Worm (Caenorhabditis elegans): ENCODE measurements around the gene fbxc-33.

The fbxc-33 gene

ce11 chrII:872993-873787 lies 40.3 kb upstream of the fbxc-33 start, which contains the start of gene alg-2:
Gene alg-2 (plus strand): TSS chrII:873212.
- no peak for TF ChIP-seq zip-4 (GFP tag; optimal IDR thresholded peaks at IDR 0.05)
- TF ChIP-seq sup-37 (GFP tag; optimal IDR thresholded peaks at IDR 0.05) = no peak
- TF ChIP-seq ceh-88 (GFP tag; IDR thresholded peaks at IDR 0.05) = no peak
- no peak for TF ChIP-seq aha-1 (tag; optimal IDR thresholded peaks at IDR 0.05)
- TF ChIP-seq tlp-1 (tag; optimal IDR thresholded peaks at IDR 0.05) = no peak
- TF ChIP-seq nhr-85 (tag) = peak; percentile 63
- TF ChIP-seq pqm-1 (tag; optimal IDR thresholded peaks at IDR 0.05) = no peak
- TF ChIP-seq hpl-2 (GFP tag; optimal IDR thresholded peaks at IDR 0.05) = no peak
- peak; percentile 60 for TF ChIP-seq rnt-1 (tag; optimal IDR thresholded peaks at IDR 0.05)
- peak; percentile 26 for TF ChIP-seq lin-13 (GFP tag; optimal IDR thresholded peaks at IDR 0.05)
- TF ChIP-seq nhr-12 (tag; optimal IDR thresholded peaks at IDR 0.05) = no peak
- TF ChIP-seq vab-15 (tag; optimal IDR thresholded peaks at IDR 0.05) = no peak
- no peak for TF ChIP-seq efl-3 (GFP tag; optimal IDR thresholded peaks at IDR 0.05)
- TF ChIP-seq elt-3 (tag; optimal IDR thresholded peaks at IDR 0.05) = peak in 1 of 6 experiments; percentile 24
- peak; percentile 40 for TF ChIP-seq snpc-4 (tag; optimal IDR thresholded peaks at IDR 0.05)
- TF ChIP-seq nhr-47 (tag; optimal IDR thresholded peaks at IDR 0.05) = peak; percentile 55
- no peak for TF ChIP-seq fkh-10 (GFP tag; optimal IDR thresholded peaks at IDR 0.05)
- no peak for TF ChIP-seq unc-62 (GFP tag; optimal IDR thresholded peaks at IDR 0.05)
- TF ChIP-seq efl-1 (optimal IDR thresholded peaks at IDR 0.05) = peak; percentile 56
- peak; percentile 67 to 95 for TF ChIP-seq efl-1 (GFP tag; optimal IDR thresholded peaks at IDR 0.05 in 1 of 2)
- peak; percentile 47 for TF ChIP-seq F16B12.6 (tag; optimal IDR thresholded peaks at IDR 0.05)
- peak; percentile 14 for TF ChIP-seq xbp-1 (tag; optimal IDR thresholded peaks at IDR 0.05)
- TF ChIP-seq fos-1 (tag; optimal IDR thresholded peaks at IDR 0.05) = no peak
- no peak for TF ChIP-seq nhr-11 (tag; optimal IDR thresholded peaks at IDR 0.05)
- TF ChIP-seq fkh-8 (tag; optimal IDR thresholded peaks at IDR 0.05) = peak; percentile 22
- TF ChIP-seq mep-1 (tag; optimal IDR thresholded peaks at IDR 0.05) = peak; percentile 75
- TF ChIP-seq ces-1 (GFP tag; optimal IDR thresholded peaks at IDR 0.05) = no peak
- TF ChIP-seq alr-1 (tag; optimal IDR thresholded peaks at IDR 0.05; ENCODE audit: borderline replicate concordance) = no peak
- no peak for TF ChIP-seq irx-1 (tag; optimal IDR thresholded peaks at IDR 0.05)
- TF ChIP-seq lsy-2 (tag; optimal IDR thresholded peaks at IDR 0.05) = peak; percentile 38 to 57
- TF ChIP-seq unc-30 (tag; optimal IDR thresholded peaks at IDR 0.05) = no peak
- TF ChIP-seq sptf-1 (tag; optimal IDR thresholded peaks at IDR 0.05) = no peak
- no peak for TF ChIP-seq fkh-4 (tag; optimal IDR thresholded peaks at IDR 0.05; ENCODE audit: borderline replicate concordance)
- TF ChIP-seq C04F5.9 (tag; optimal IDR thresholded peaks at IDR 0.05) = no peak
- peak; percentile 26 for TF ChIP-seq nhr-20 (tag; optimal IDR thresholded peaks at IDR 0.05)
- TF ChIP-seq dsc-1 (tag; optimal IDR thresholded peaks at IDR 0.05) = peak; percentile 15
- TF ChIP-seq zag-1 (tag; optimal IDR thresholded peaks at IDR 0.05) = no peak
- TF ChIP-seq pax-3 (tag; optimal IDR thresholded peaks at IDR 0.05) = no peak
- no peak for TF ChIP-seq unc-130 (tag; optimal IDR thresholded peaks at IDR 0.05)
- no peak for TF ChIP-seq egl-13 (tag; optimal IDR thresholded peaks at IDR 0.05)
- TF ChIP-seq nhr-28 (tag; optimal IDR thresholded peaks at IDR 0.05) = no peak
- peak; percentile 53 for TF ChIP-seq nhr-71 (tag; optimal IDR thresholded peaks at IDR 0.05)
- peak; percentile 51 for TF ChIP-seq C16A3.4 (tag; optimal IDR thresholded peaks at IDR 0.05)
- TF ChIP-seq grh-1 (GFP tag; IDR thresholded peaks at IDR 0.05) = 0 out of 2 replicates have a peak, but pooled peaks have one; percentile 13
- peak; percentile 37 for TF ChIP-seq swsn-7 (tag; optimal IDR thresholded peaks at IDR 0.05)
- peak in 2 of 3 experiments; percentile 6 to 71 for TF ChIP-seq ceh-82 (tag; optimal IDR thresholded peaks at IDR 0.05)
- peak; percentile 45 to 69 (median 48) for TF ChIP-seq dpl-1 (GFP tag; optimal IDR thresholded peaks at IDR 0.05)
- peak; percentile 62 to 68 for TF ChIP-seq lin-35 (GFP tag; optimal IDR thresholded peaks at IDR 0.05)
- peak; percentile 86 for TF ChIP-seq lin-14 (GFP tag; optimal IDR thresholded peaks at IDR 0.05)
- peak; percentile 43 for TF ChIP-seq snu-23 (GFP tag; optimal IDR thresholded peaks at IDR 0.05)
- peak; percentile 23; the same call in 1 of the 2 replicates for TF ChIP-seq nhr-19 (GFP tag; conservative IDR thresholded peaks at IDR 0.05)
- TF ChIP-seq skn-1 (tag; optimal IDR thresholded peaks at IDR 0.05) = peak; percentile 42
